Fruit fly (Drosophila melanogaster) whole organism, embryonic: ENCODE measurements around the gene CG5938.

Experiments
- Atf6 ChIP-seq: fragments of 200-800 bp; sonication (Bioruptor generic); IDR thresholded peaks from 2 replicates; pipeline ENCODE4 v1.3.6; 2022; ENCODE audit warnings: missing biosample characterization, missing genetic modification characterization
- CG10543 ChIP-seq: fragments of 200-800 bp; sonication (Bioruptor generic); optimal IDR thresholded peaks from 3 replicates; lab custom pipeline; 2017; ENCODE audit warnings: missing biosample characterization, mild to moderate bottlenecking, missing genetic modification characterization, moderate library complexity
- CG14050 ChIP-seq: fragments of 200-800 bp; sonication (Bioruptor generic); IDR thresholded peaks from 3 replicates; pipeline ENCODE4 v1.3.6; 2022; ENCODE audit warnings: missing biosample characterization, missing genetic modification characterization
- CG15269 ChIP-seq: fragments of 200-800 bp; sonication (Bioruptor generic); optimal IDR thresholded peaks from 2 replicates; lab custom pipeline; 2018; ENCODE audit warnings: missing biosample characterization, mild to moderate bottlenecking, missing genetic modification characterization, moderate library complexity
- CG1603 ChIP-seq: fragments of 200-800 bp; sonication (Bioruptor generic); optimal IDR thresholded peaks from 2 replicates; lab custom pipeline; 2019; ENCODE audit warnings: missing biosample characterization, mild to moderate bottlenecking, missing genetic modification characterization, moderate library complexity
- CG17802 ChIP-seq: fragments of 200-800 bp; sonication (Bioruptor generic); optimal IDR thresholded peaks from 2 replicates; lab custom pipeline; 2018; ENCODE audit warnings: missing biosample characterization, mild to moderate bottlenecking, missing genetic modification characterization, moderate library complexity
- CG18619 ChIP-seq: fragments of 200-800 bp; sonication (Bioruptor generic); optimal IDR thresholded peaks from 3 replicates; lab custom pipeline; 2017; ENCODE audit warnings: missing biosample characterization, mild to moderate bottlenecking, missing genetic modification characterization
- CG2116 ChIP-seq: fragments of 200-800 bp; sonication (Bioruptor generic); optimal IDR thresholded peaks from 3 replicates; lab custom pipeline; 2018; ENCODE audit warnings: missing biosample characterization, mild to moderate bottlenecking, missing genetic modification characterization
- CG2129 ChIP-seq: fragments of 200-800 bp; sonication (Bioruptor generic); IDR thresholded peaks from 2 replicates; pipeline ENCODE4 v1.3.6; 2022; ENCODE audit warnings: missing biosample characterization, missing genetic modification characterization; ENCODE audit not compliant: partially characterized antibody
- CG32772 ChIP-seq: fragments of 200-800 bp; sonication (Bioruptor generic); IDR thresholded peaks from 2 replicates; pipeline ENCODE4 v1.3.6; 2022; ENCODE audit warnings: missing biosample characterization, missing genetic modification characterization
- CG3281 ChIP-seq: fragments of 200-800 bp; sonication (Bioruptor generic); optimal IDR thresholded peaks from 3 replicates; lab custom pipeline; 2017; ENCODE audit warnings: missing biosample characterization, mild to moderate bottlenecking, missing genetic modification characterization
- CG34376 ChIP-seq: fragments of 200-800 bp; sonication (Bioruptor generic); optimal IDR thresholded peaks from 2 replicates; lab custom pipeline; 2018; ENCODE audit warnings: missing biosample characterization, mild to moderate bottlenecking, missing genetic modification characterization
- CG8388 ChIP-seq: fragments of 200-800 bp; sonication (Bioruptor generic); optimal IDR thresholded peaks from 2 replicates; lab custom pipeline; 2019; ENCODE audit warnings: missing biosample characterization, mild to moderate bottlenecking, missing genetic modification characterization, moderate library complexity
- CG9215 ChIP-seq: fragments of 200-800 bp; sonication (Bioruptor generic); IDR thresholded peaks from 2 replicates; pipeline ENCODE4 v1.3.6; 2022; ENCODE audit warnings: missing biosample characterization, missing genetic modification characterization
- CG9797 ChIP-seq: fragments of 200-800 bp; sonication (Bioruptor generic); optimal IDR thresholded peaks from 3 replicates; lab custom pipeline; 2018; ENCODE audit warnings: missing biosample characterization, mild to moderate bottlenecking, missing genetic modification characterization
- CoRest ChIP-seq: fragments of 200-800 bp; sonication (Bioruptor generic); optimal IDR thresholded peaks from 3 replicates; lab custom pipeline; 2018; ENCODE audit warnings: missing biosample characterization, mild to moderate bottlenecking, missing genetic modification characterization, moderate library complexity
- Dbx ChIP-seq: fragments of 200-800 bp; sonication (Bioruptor generic); IDR thresholded peaks from 3 replicates; pipeline ENCODE4 v1.3.6; 2022; ENCODE audit warnings: missing biosample characterization, missing genetic modification characterization
- Dip2 ChIP-seq: fragments of 200-800 bp; sonication (Bioruptor generic); IDR thresholded peaks from 2 replicates; pipeline ENCODE4 v1.3.6; 2022; ENCODE audit warnings: missing biosample characterization, missing genetic modification characterization
- Drgx ChIP-seq: fragments of 200-800 bp; sonication (Bioruptor generic); IDR thresholded peaks from 2 replicates; pipeline ENCODE4 v1.3.6; 2022; ENCODE audit warnings: missing biosample characterization, missing genetic modification characterization
- ERR ChIP-seq: fragments of 200-800 bp; sonication (Bioruptor generic); optimal IDR thresholded peaks from 2 replicates; lab custom pipeline; 2016; ENCODE audit warnings: missing biosample characterization, missing genetic modification characterization
- Ets65A ChIP-seq: fragments of 200-800 bp; sonication (Bioruptor generic); peaks from one replicate; lab custom pipeline; 2016; ENCODE audit warnings: missing biosample characterization, missing genetic modification characterization
- Hr3 ChIP-seq: fragments of 200-800 bp; sonication (Bioruptor generic); optimal IDR thresholded peaks from 3 replicates; lab custom pipeline; 2016; ENCODE audit warnings: missing biosample characterization, missing genetic modification characterization
- MESR4 ChIP-seq: fragments of 200-800 bp; sonication (Bioruptor generic); optimal IDR thresholded peaks from 2 replicates; lab custom pipeline; 2018; ENCODE audit warnings: missing biosample characterization, mild to moderate bottlenecking, missing genetic modification characterization, moderate library complexity
- Myb ChIP-seq: fragments of 200-800 bp; sonication (Bioruptor generic); optimal IDR thresholded peaks from 2 replicates; lab custom pipeline; 2016; ENCODE audit warnings: missing biosample characterization, missing genetic modification characterization
- NFAT ChIP-seq: fragments of 200-800 bp; sonication (Bioruptor generic); IDR thresholded peaks from 2 replicates; pipeline ENCODE4 v1.3.6; 2022; ENCODE audit warnings: missing biosample characterization, missing genetic modification characterization
- Side ChIP-seq: fragments of 200-800 bp; sonication (Bioruptor generic); optimal IDR thresholded peaks from 2 replicates; lab custom pipeline; 2016; ENCODE audit warnings: missing biosample characterization, missing genetic modification characterization
- Vsx1 ChIP-seq: fragments of 200-800 bp; sonication (Bioruptor generic); optimal IDR thresholded peaks from 2 replicates; lab custom pipeline; 2017; ENCODE audit warnings: missing biosample characterization, mild to moderate bottlenecking, missing genetic modification characterization, missing genetic modification reagents
- ac ChIP-seq: fragments of 200-800 bp; sonication (Bioruptor generic); optimal IDR thresholded peaks from 3 replicates; lab custom pipeline; 2017; ENCODE audit warnings: missing biosample characterization, mild to moderate bottlenecking, missing genetic modification characterization
- ara ChIP-seq: fragments of 200-800 bp; sonication (Bioruptor generic); IDR thresholded peaks from 2 replicates; pipeline ENCODE4 v1.3.6; 2022; ENCODE audit warnings: missing biosample characterization, missing genetic modification characterization
- cas ChIP-seq: fragments of 200-800 bp; sonication (Bioruptor generic); IDR thresholded peaks from 2 replicates; pipeline ENCODE4 v1.3.6; 2022; ENCODE audit warnings: missing biosample characterization, missing genetic modification characterization
- cato ChIP-seq: fragments of 200-800 bp; sonication (Bioruptor generic); optimal IDR thresholded peaks from 2 replicates; lab custom pipeline; 2016; ENCODE audit warnings: missing biosample characterization, missing genetic modification characterization, borderline replicate concordance
- cg ChIP-seq: fragments of 200-800 bp; sonication (Bioruptor generic); optimal IDR thresholded peaks from 3 replicates; lab custom pipeline; 2019; ENCODE audit warnings: missing biosample characterization, mild to moderate bottlenecking, missing genetic modification characterization, moderate library complexity
- dm ChIP-seq: fragments of 200-800 bp; sonication (Bioruptor generic); optimal IDR thresholded peaks from 3 replicates; lab custom pipeline; 2016; ENCODE audit warnings: missing biosample characterization, missing genetic modification characterization
- hth ChIP-seq: fragments of >200 bp; optimal IDR thresholded peaks from 2 replicates; lab custom pipeline; 2017; ENCODE audit warnings: inconsistent platforms
- insv ChIP-seq, 2 experiments: fragments of 200-800 bp; sonication (Bioruptor generic); optimal IDR thresholded peaks; 3 replicates each; lab custom pipeline; 2016 to 2018; ENCODE audit warnings: missing biosample characterization in 2 of 2, missing genetic modification characterization in 2 of 2
- knrl ChIP-seq: fragments of 200-800 bp; sonication (Bioruptor generic); IDR thresholded peaks from 3 replicates; pipeline ENCODE4 v1.3.6; 2022; ENCODE audit warnings: missing biosample characterization, missing genetic modification characterization; ENCODE audit not compliant: partially characterized antibody
- p53 ChIP-seq: fragments of 200-800 bp; sonication (Bioruptor generic); optimal IDR thresholded peaks from 2 replicates; lab custom pipeline; 2016; ENCODE audit warnings: missing biosample characterization, missing genetic modification characterization
- pb ChIP-seq: fragments of 200-800 bp; sonication (Bioruptor generic); optimal IDR thresholded peaks from 3 replicates; lab custom pipeline; 2016; ENCODE audit warnings: missing biosample characterization, missing genetic modification characterization
- pzg ChIP-seq: fragments of 200-800 bp; sonication (Bioruptor generic); optimal IDR thresholded peaks from 3 replicates; lab custom pipeline; 2018; ENCODE audit warnings: missing biosample characterization, mild to moderate bottlenecking, missing genetic modification characterization, moderate library complexity
- scrt ChIP-seq: fragments of 200-800 bp; sonication (Bioruptor generic); optimal IDR thresholded peaks from 2 replicates; lab custom pipeline; 2018; ENCODE audit warnings: missing biosample characterization, mild to moderate bottlenecking, missing genetic modification characterization, moderate library complexity
- sisA ChIP-seq: fragments of 200-800 bp; sonication (Bioruptor generic); IDR thresholded peaks from 2 replicates; pipeline ENCODE4 v1.3.6; 2022; ENCODE audit warnings: missing biosample characterization, missing genetic modification characterization
- tap ChIP-seq: fragments of 200-800 bp; optimal IDR thresholded peaks from 3 replicates; lab custom pipeline; 2019; ENCODE audit warnings: missing biosample characterization, mild to moderate bottlenecking, missing genetic modification characterization, moderate library complexity
- tgo ChIP-seq: fragments of 200-800 bp; sonication (Bioruptor generic); IDR thresholded peaks from 3 replicates; pipeline ENCODE4 v1.3.6; 2022; ENCODE audit warnings: missing biosample characterization, missing genetic modification characterization
- tin ChIP-seq: fragments of 200-800 bp; sonication (Bioruptor generic); optimal IDR thresholded peaks from 3 replicates; lab custom pipeline; 2016; ENCODE audit warnings: missing biosample characterization, missing genetic modification characterization
- tna ChIP-seq: fragments of 200-800 bp; sonication (Bioruptor generic); IDR thresholded peaks from 2 replicates; pipeline ENCODE4 v1.3.6; 2022; ENCODE audit warnings: missing biosample characterization, missing genetic modification characterization; ENCODE audit not compliant: partially characterized antibody
- toy ChIP-seq: fragments of 200-800 bp; sonication (Bioruptor generic); IDR thresholded peaks from 2 replicates; pipeline ENCODE4 v1.3.6; 2022; ENCODE audit warnings: missing biosample characterization, missing genetic modification characterization
- trem ChIP-seq: fragments of 200-800 bp; optimal IDR thresholded peaks from 3 replicates; lab custom pipeline; 2019; ENCODE audit warnings: missing biosample characterization, mild to moderate bottlenecking, missing genetic modification characterization, moderate library complexity
- wor ChIP-seq: fragments of 200-800 bp; sonication (Bioruptor generic); IDR thresholded peaks from 2 replicates; pipeline ENCODE4 v1.3.6; 2022; ENCODE audit warnings: missing biosample characterization, missing genetic modification characterization

The CG5938 gene

dm6 chr3R:27272233-27272632 lies 2.4 kb upstream of the CG5938 start (continued):
- TF ChIP-seq CG9797 (GFP tag; lab: Kevin White, UChicago) (peak; percentile 41), CG3281 (GFP tag; lab: Kevin White, UChicago) (no peak), trem (tag; lab: Kevin White, UChicago) (peak; percentile 41), cg (GFP tag; lab: Kevin White, UChicago) (no peak), pzg (GFP tag; lab: Kevin White, UChicago) (peak; percentile 7), CG17802 (no peak), NFAT (no peak), tin (GFP tag; lab: Kevin White, UChicago) (no peak), CG32772 (GFP tag; lab: Robert Waterston, UW) (0 out of 2 replicates have a peak, but pooled peaks have one; percentile 40), ERR (GFP tag; lab: Kevin White, UChicago) (no peak), ara (GFP tag; lab: Robert Waterston, UW) (no peak), CG14050 (GFP tag; lab: Robert Waterston, UW) (no peak)
- TF ChIP-seq, all 482 proteins: peak for 18

DNA sequence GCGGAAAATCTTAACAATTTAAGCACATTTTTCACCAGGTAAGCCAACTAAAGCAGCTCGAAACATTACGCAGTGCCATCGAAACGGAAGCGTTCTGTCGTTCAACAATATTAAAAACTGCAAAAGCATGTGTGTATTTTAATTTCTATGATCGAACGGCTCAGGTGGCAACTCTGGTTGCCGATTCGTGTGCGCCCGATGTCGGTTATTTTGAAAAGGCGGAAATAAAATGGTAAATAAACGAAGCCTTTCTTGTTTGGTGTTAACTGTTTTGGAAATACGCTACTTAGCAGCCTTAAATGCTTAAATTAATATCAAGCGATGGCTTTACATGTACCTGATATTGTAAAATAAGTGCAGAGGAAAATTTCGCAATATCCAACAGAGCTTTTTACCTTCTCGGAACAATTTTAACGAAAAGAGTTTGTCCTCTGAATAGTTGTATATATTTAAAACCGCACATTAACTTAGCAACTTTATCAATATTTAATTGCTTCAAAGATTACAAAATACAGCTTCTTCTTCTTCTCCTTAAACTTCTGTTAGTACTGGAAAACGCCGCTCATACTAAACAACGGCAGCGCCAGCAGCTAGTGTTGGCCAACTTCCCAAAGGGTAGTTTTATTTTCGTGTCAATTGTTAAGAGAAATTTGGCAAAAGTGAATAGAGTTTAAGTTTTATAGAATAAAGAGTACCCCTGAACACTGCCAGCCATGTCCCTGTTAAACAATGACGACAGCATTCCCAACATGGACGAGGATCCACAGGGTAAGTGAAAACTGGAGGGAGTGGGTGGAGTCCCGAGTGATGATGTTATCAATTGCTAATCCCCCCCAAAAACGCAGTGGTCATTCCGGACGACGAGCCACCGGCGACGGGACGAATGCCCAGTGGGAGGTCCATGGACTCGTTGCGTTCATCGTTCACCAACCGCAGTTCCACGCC lies 1.2 kb upstream of the CG5938 start, which contains the start of gene CG5934:
Gene CG5934, plus strand, starts transcription at position 588 of the 945 bp plus-strand sequence.
- TF ChIP-seq Side (GFP tag; lab: Kevin White, UChicago) = peak; percentile 26
- no peak for TF ChIP-seq cas
- no peak for TF ChIP-seq dm
- TF ChIP-seq CG2116 (GFP tag; lab: Kevin White, UChicago) = peak; percentile 56
- peak; percentile 50 for TF ChIP-seq CoRest (tag; lab: Kevin White, UChicago)
- peak; percentile 34 for TF ChIP-seq CG18619 (GFP tag; lab: Kevin White, UChicago)
- TF ChIP-seq CG34376 (GFP tag; lab: Kevin White, UChicago) = peak; percentile 35
- peak; percentile 3 for TF ChIP-seq tap (tag; lab: Kevin White, UChicago)
- no peak for TF ChIP-seq Atf6
- TF ChIP-seq wor (GFP tag; lab: Robert Waterston, UW) = no peak
- peak; percentile 24 for TF ChIP-seq scrt (GFP tag; lab: Kevin White, UChicago)
- TF ChIP-seq tgo (GFP tag; lab: Robert Waterston, UW) = no peak
- TF ChIP-seq p53 (GFP tag; lab: Kevin White, UChicago) = no peak
- no peak for TF ChIP-seq CG10543
- no peak for TF ChIP-seq sisA
- no peak for TF ChIP-seq Dip2 (GFP tag; lab: Robert Waterston, UW)
- no peak for TF ChIP-seq tna (GFP tag; lab: Robert Waterston, UW)
- no peak for TF ChIP-seq insv (GFP tag; optimal IDR thresholded peaks at IDR 0.05; lab: Kevin White, UChicago)
- peak; percentile 44 for TF ChIP-seq CG1603
- no peak for TF ChIP-seq CG15269
- TF ChIP-seq ac (GFP tag; lab: Kevin White, UChicago) = no peak
- peak; percentile 22 for TF ChIP-seq Hr3 (GFP tag; lab: Kevin White, UChicago)
- TF ChIP-seq cato (GFP tag; lab: Kevin White, UChicago) = no peak
- TF ChIP-seq toy = no peak
- no peak for TF ChIP-seq Drgx
- 0 out of 3 replicates have a peak, but pooled peaks have one; percentile 40 for TF ChIP-seq Dbx (GFP tag; lab: Robert Waterston, UW)
- TF ChIP-seq Vsx1 (GFP tag; lab: Kevin White, UChicago) = no peak
- TF ChIP-seq pb (GFP tag; lab: Kevin White, UChicago) = no peak
- no peak for TF ChIP-seq knrl (GFP tag; lab: Robert Waterston, UW)
- TF ChIP-seq CG9215 (GFP tag; lab: Robert Waterston, UW) = no peak
- TF ChIP-seq CG2129 (GFP tag; lab: Robert Waterston, UW) = no peak
- TF ChIP-seq CG32772 (GFP tag; lab: Robert Waterston, UW) = no peak
- peak; percentile 95 for TF ChIP-seq Ets65A (GFP tag; lab: Kevin White, UChicago)
- peak; percentile 90 for TF ChIP-seq Myb (GFP tag; lab: Kevin White, UChicago)
- TF ChIP-seq hth (lab: Kevin White, UChicago) = no peak
- TF ChIP-seq MESR4 (GFP tag; lab: Kevin White, UChicago) = peak; percentile 70
- TF ChIP-seq CG8388 = peak; percentile 2
